Fruit fly (Drosophila melanogaster): Measurements from ENCODE around the gene lmd.

Gene lmd

dm6 chr3R:23026652-23027427 is at the start of gene lmd:
Gene lmd, minus strand, starts transcription at chr3R:23026713.
- no peak for TF ChIP-seq Dfd (GFP tag; optimal IDR thresholded peaks at IDR 0.05)
- no peak for TF ChIP-seq Hr78 (GFP tag; optimal IDR thresholded peaks at IDR 0.05)
- no peak for TF ChIP-seq psq (GFP tag; optimal IDR thresholded peaks at IDR 0.05)
- no peak for TF ChIP-seq Hr83 (GFP tag; optimal IDR thresholded peaks at IDR 0.05; ENCODE audit: poor library complexity, severe bottlenecking)
- no peak for TF ChIP-seq usp (GFP tag; optimal IDR thresholded peaks at IDR 0.05)
- TF ChIP-seq Hnf4 (GFP tag; optimal IDR thresholded peaks at IDR 0.05), result no peak
- TF ChIP-seq woc (GFP tag; optimal IDR thresholded peaks at IDR 0.05), result no peak
- TF ChIP-seq Sp1 (GFP tag; optimal IDR thresholded peaks at IDR 0.05), result no peak
- TF ChIP-seq Jra (GFP tag; optimal IDR thresholded peaks at IDR 0.05), result no peak
- TF ChIP-seq Dif (GFP tag; optimal IDR thresholded peaks at IDR 0.05; ENCODE audit: partially characterized antibody), result no peak

DNA sequence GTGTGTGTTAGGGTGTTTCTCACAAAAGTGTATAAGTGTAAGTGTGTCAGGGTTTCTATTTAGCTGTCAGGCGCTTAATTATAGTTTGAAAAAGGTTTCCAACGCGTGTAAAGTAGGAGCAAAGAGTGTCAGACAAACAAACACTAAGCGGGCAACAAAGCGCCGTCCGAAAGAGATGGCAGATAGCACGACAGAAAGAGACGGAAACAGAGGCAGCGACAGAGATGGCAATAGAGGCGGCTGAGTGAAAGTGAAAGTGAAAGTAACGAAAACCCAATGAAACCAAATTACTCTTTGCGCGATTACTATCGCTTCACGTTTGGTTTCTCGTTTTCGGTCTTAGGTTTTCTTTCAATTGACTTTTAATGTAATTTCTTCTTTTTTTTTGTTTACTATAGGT is 48.0 kb upstream of the lmd start:
- no peak for TF ChIP-seq Rel (GFP tag; optimal IDR thresholded peaks at IDR 0.05)
- TF ChIP-seq Rel (tag; optimal IDR thresholded peaks at IDR 0.05), result no peak
- no peak for TF ChIP-seq dl (GFP tag; optimal IDR thresholded peaks at IDR 0.05; ENCODE audit: insufficient read depth in 1 of 2, partially characterized antibody in 2 of 2)
- TF ChIP-seq Dif (GFP tag; optimal IDR thresholded peaks at IDR 0.05; ENCODE audit: partially characterized antibody), result no peak
- TF ChIP-seq Myc (optimal IDR thresholded peaks at IDR 0.05), result no peak
- no peak for TF ChIP-seq ey (GFP tag; optimal IDR thresholded peaks at IDR 0.05)
- no peak for TF ChIP-seq sv (GFP tag; optimal IDR thresholded peaks at IDR 0.05)
- TF ChIP-seq br (GFP tag; optimal IDR thresholded peaks at IDR 0.05), result no peak
- TF ChIP-seq Vsx2 (GFP tag; optimal IDR thresholded peaks at IDR 0.05; ENCODE audit: partially characterized antibody), result no peak

dm6 chr3R:23067209-23067826 is 40.8 kb upstream of the lmd start, which contains the start of gene CG17111:
Gene CG17111, minus strand, starts transcription at chr3R:23067259.
- TF ChIP-seq HLH106 (tag; optimal IDR thresholded peaks at IDR 0.05), result peak; percentile 35
- TF ChIP-seq rgr (GFP tag; optimal IDR thresholded peaks at IDR 0.05), result peak; percentile 2
- peak; percentile 8 for TF ChIP-seq fru (GFP tag; optimal IDR thresholded peaks at IDR 0.05)
- TF ChIP-seq Dfd (GFP tag; optimal IDR thresholded peaks at IDR 0.05), result no peak
- TF ChIP-seq sv (GFP tag; optimal IDR thresholded peaks at IDR 0.05), result peak; percentile 29
- peak in 1 of 2 experiments; percentile 19 for TF ChIP-seq foxo (GFP tag; optimal IDR thresholded peaks at IDR 0.05)
- no peak for TF ChIP-seq psq (GFP tag; optimal IDR thresholded peaks at IDR 0.05)
- no peak for TF ChIP-seq sage (GFP tag; optimal IDR thresholded peaks at IDR 0.05)
- no peak for TF ChIP-seq GATAd (GFP tag; optimal IDR thresholded peaks at IDR 0.05)
- TF ChIP-seq h (GFP tag; optimal IDR thresholded peaks at IDR 0.05), result peak; percentile 43
- peak; percentile 3 for TF ChIP-seq OdsH (GFP tag; optimal IDR thresholded peaks at IDR 0.05)

- peak; percentile 35 for TF ChIP-seq rgr (GFP tag; optimal IDR thresholded peaks at IDR 0.05)
- TF ChIP-seq pan (optimal IDR thresholded peaks at IDR 0.05), result no peak
- TF ChIP-seq brk (GFP tag; optimal IDR thresholded peaks at IDR 0.05), result no peak
- TF ChIP-seq Jra (GFP tag; optimal IDR thresholded peaks at IDR 0.05), result no peak
- TF ChIP-seq jim (GFP tag; optimal IDR thresholded peaks at IDR 0.05), result no peak
- no peak for TF ChIP-seq Hr83 (GFP tag; optimal IDR thresholded peaks at IDR 0.05; ENCODE audit: poor library complexity, severe bottlenecking)
- TF ChIP-seq Sp1 (GFP tag; optimal IDR thresholded peaks at IDR 0.05), result no peak
- TF ChIP-seq tai (GFP tag; optimal IDR thresholded peaks at IDR 0.05), result no peak
- TF ChIP-seq HLH106 (tag; optimal IDR thresholded peaks at IDR 0.05), result no peak
- TF ChIP-seq Dfd (GFP tag; optimal IDR thresholded peaks at IDR 0.05), result no peak
- TF ChIP-seq dsf (GFP tag; optimal IDR thresholded peaks at IDR 0.05; ENCODE audit: borderline replicate concordance), result no peak
- TF ChIP-seq woc (GFP tag; optimal IDR thresholded peaks at IDR 0.05), result no peak
- no peak for TF ChIP-seq N (GFP tag; optimal IDR thresholded peaks at IDR 0.05)
- no peak for TF ChIP-seq usp (GFP tag; optimal IDR thresholded peaks at IDR 0.05)
- no peak for TF ChIP-seq dmrt93B (GFP tag; optimal IDR thresholded peaks at IDR 0.05)
- TF ChIP-seq Myc (optimal IDR thresholded peaks at IDR 0.05), result no peak
- no peak for TF ChIP-seq Vsx2 (GFP tag; optimal IDR thresholded peaks at IDR 0.05; ENCODE audit: partially characterized antibody)
- TF ChIP-seq lola (GFP tag; optimal IDR thresholded peaks at IDR 0.05), result no peak
- TF ChIP-seq psq (GFP tag; optimal IDR thresholded peaks at IDR 0.05), result peak; percentile 13
- TF ChIP-seq Mio (GFP tag; optimal IDR thresholded peaks at IDR 0.05), result no peak
- no peak for TF ChIP-seq Dif (GFP tag; optimal IDR thresholded peaks at IDR 0.05; ENCODE audit: partially characterized antibody)
- TF ChIP-seq CrebA (GFP tag; optimal IDR thresholded peaks at IDR 0.05; ENCODE audit: borderline replicate concordance), result no peak
- no peak for TF ChIP-seq Hr78 (GFP tag; optimal IDR thresholded peaks at IDR 0.05)
- TF ChIP-seq CG32264 (GFP tag; optimal IDR thresholded peaks at IDR 0.05), result no peak
- TF ChIP-seq sage (GFP tag; optimal IDR thresholded peaks at IDR 0.05), result peak; percentile 10
- TF ChIP-seq dl (GFP tag; optimal IDR thresholded peaks at IDR 0.05; ENCODE audit: insufficient read depth in 1 of 2, partially characterized antibody in 2 of 2), result no peak
- TF ChIP-seq Abd-B (GFP tag; optimal IDR thresholded peaks at IDR 0.05), result no peak
- TF ChIP-seq CG9705 (GFP tag; optimal IDR thresholded peaks at IDR 0.05), result no peak
- TF ChIP-seq br (GFP tag; optimal IDR thresholded peaks at IDR 0.05), result no peak
- no peak for TF ChIP-seq sv (GFP tag; optimal IDR thresholded peaks at IDR 0.05)
- no peak for TF ChIP-seq GATAd (GFP tag; optimal IDR thresholded peaks at IDR 0.05)
- no peak for TF ChIP-seq OdsH (GFP tag; optimal IDR thresholded peaks at IDR 0.05)
- TF ChIP-seq ey (GFP tag; optimal IDR thresholded peaks at IDR 0.05), result no peak
- TF ChIP-seq Rel (GFP tag; optimal IDR thresholded peaks at IDR 0.05), result no peak
- peak; percentile 59 for TF ChIP-seq Rel (tag; optimal IDR thresholded peaks at IDR 0.05)
These were observed 34.7 kb upstream of the lmd start, which contains the start of the genes sav and Ublcp1 for dm6 chr3R:23061209-23061608. Gene sav, minus strand, starts transcription at chr3R:23061304. Gene Ublcp1, plus strand, starts transcription at chr3R:23061493.

All from whole organism, wandering third instar larva.